Worm (Caenorhabditis elegans) whole organism, late embryonic: ENCODE measurements around the gene fbxa-79.
A peak's percentile ranks its signal among the peaks of the same experiment; 100 is the strongest.

Experiments used
- K09A11.1 ChIP-seq: sonication (generic microtip); optimal IDR thresholded peaks from 2 replicates; lab custom pipeline; 2017; ENCODE audit warnings: antibody characterized with exemption, mild to moderate bottlenecking, missing genetic modification characterization, missing compliant biosample characterization; ENCODE audit not compliant: insufficient read depth
- ama-1 ChIP-seq: fragments of 150-350 bp; optimal IDR thresholded peaks from 2 replicates; lab custom pipeline; 2014
- ceh-14 ChIP-seq: sonication (generic microtip); optimal IDR thresholded peaks from 2 replicates; lab custom pipeline; 2016; ENCODE audit warnings: missing genotype, missing genetic modification characterization, missing compliant biosample characterization
- ceh-19 ChIP-seq: fragments of 200-800 bp; sonication (Bioruptor generic); optimal IDR thresholded peaks from 2 replicates; lab custom pipeline; 2018; ENCODE audit warnings: mild to moderate bottlenecking, missing genetic modification characterization, missing compliant biosample characterization
- ceh-24 ChIP-seq: sonication (generic microtip); optimal IDR thresholded peaks from 2 replicates; lab custom pipeline; 2016; ENCODE audit warnings: mild to moderate bottlenecking, missing genetic modification characterization, missing compliant biosample characterization
- ceh-30 ChIP-seq: fragments of 150-350 bp; optimal IDR thresholded peaks from 2 replicates; lab custom pipeline; 2014; ENCODE audit warnings: missing biosample characterization, missing genetic modification characterization
- ceh-34 ChIP-seq: sonication (generic microtip); optimal IDR thresholded peaks from 2 replicates; lab custom pipeline; 2016; ENCODE audit warnings: mild to moderate bottlenecking, missing genetic modification characterization, missing compliant biosample characterization
- ceh-48 ChIP-seq: sonication (generic microtip); optimal IDR thresholded peaks from 2 replicates; lab custom pipeline; 2016; ENCODE audit warnings: missing genetic modification characterization, inconsistent platforms, missing compliant biosample characterization
- ceh-6 ChIP-seq: fragments of 200-800 bp; sonication (Bioruptor generic); optimal IDR thresholded peaks from 2 replicates; lab custom pipeline; 2018; ENCODE audit warnings: mild to moderate bottlenecking, missing genetic modification characterization, missing compliant biosample characterization
- ceh-9 ChIP-seq: sonication (generic microtip); optimal IDR thresholded peaks from 2 replicates; lab custom pipeline; 2016; ENCODE audit warnings: mild to moderate bottlenecking, missing genetic modification characterization, inconsistent platforms, missing compliant biosample characterization
- che-1 ChIP-seq: sonication (generic microtip); optimal IDR thresholded peaks from 2 replicates; lab custom pipeline; 2016; ENCODE audit warnings: mild to moderate bottlenecking, missing genetic modification characterization, missing compliant biosample characterization
- dmd-4 ChIP-seq: sonication (generic microtip); optimal IDR thresholded peaks from 2 replicates; lab custom pipeline; 2016; ENCODE audit warnings: borderline replicate concordance, missing genetic modification characterization, missing compliant biosample characterization
- dve-1 ChIP-seq: sonication (generic microtip); optimal IDR thresholded peaks from 2 replicates; lab custom pipeline; 2017; ENCODE audit warnings: antibody characterized with exemption, mild to moderate bottlenecking, missing genetic modification characterization, missing compliant biosample characterization
- elt-2 ChIP-seq: sonication (generic microtip); optimal IDR thresholded peaks from 2 replicates; lab custom pipeline; 2016; ENCODE audit warnings: missing genetic modification reagents, missing genetic modification characterization, missing compliant biosample characterization
- ets-4 ChIP-seq: sonication (generic microtip); optimal IDR thresholded peaks from 2 replicates; lab custom pipeline; 2016; ENCODE audit warnings: missing genetic modification characterization, missing compliant biosample characterization
- fax-1 ChIP-seq: sonication (generic microtip); optimal IDR thresholded peaks from 2 replicates; lab custom pipeline; 2016; ENCODE audit warnings: missing genotype, missing genetic modification characterization, missing compliant biosample characterization
- fkh-10 ChIP-seq: fragments of 150-350 bp; optimal IDR thresholded peaks from 2 replicates; lab custom pipeline; 2014; ENCODE audit warnings: missing biosample characterization, missing genetic modification reagents, missing genetic modification characterization
- fkh-6 ChIP-seq: sonication (generic microtip); optimal IDR thresholded peaks from 2 replicates; lab custom pipeline; 2016; ENCODE audit warnings: missing genetic modification characterization, missing compliant biosample characterization
- hlh-13 ChIP-seq: fragments of 200-800 bp; sonication (Bioruptor generic); optimal IDR thresholded peaks from 2 replicates; lab custom pipeline; 2018; ENCODE audit warnings: mild to moderate bottlenecking, missing genetic modification characterization, missing compliant biosample characterization
- hlh-8 ChIP-seq: sonication (generic microtip); optimal IDR thresholded peaks from 2 replicates; lab custom pipeline; 2016; ENCODE audit warnings: missing genotype, missing genetic modification characterization, missing compliant biosample characterization
- lim-6 ChIP-seq: sonication (generic microtip); optimal IDR thresholded peaks from 2 replicates; lab custom pipeline; 2016; ENCODE audit warnings: missing genetic modification characterization, missing compliant biosample characterization
- lin-11 ChIP-seq: fragments of 200-800 bp; sonication (Bioruptor generic); optimal IDR thresholded peaks from 2 replicates; lab custom pipeline; 2018; ENCODE audit warnings: mild to moderate bottlenecking, missing genetic modification characterization, missing compliant biosample characterization
- madf-2 ChIP-seq: sonication (generic microtip); optimal IDR thresholded peaks from 2 replicates; lab custom pipeline; 2017; ENCODE audit warnings: missing genetic modification characterization, missing compliant biosample characterization
- mec-3 ChIP-seq: sonication (generic microtip); optimal IDR thresholded peaks from 2 replicates; lab custom pipeline; 2016; ENCODE audit warnings: borderline replicate concordance, missing genetic modification characterization, missing compliant biosample characterization
- nhr-11 ChIP-seq: fragments of 150-350 bp; optimal IDR thresholded peaks from 2 replicates; lab custom pipeline; 2014; ENCODE audit warnings: missing biosample characterization, missing genetic modification characterization
- nhr-232 ChIP-seq: sonication (generic microtip); optimal IDR thresholded peaks from 2 replicates; lab custom pipeline; 2016; ENCODE audit warnings: missing genetic modification characterization, missing compliant biosample characterization
- npax-4 ChIP-seq: sonication (generic microtip); optimal IDR thresholded peaks from 2 replicates; lab custom pipeline; 2016; ENCODE audit warnings: missing genetic modification characterization, missing compliant biosample characterization
- odd-2 ChIP-seq: sonication (generic microtip); optimal IDR thresholded peaks from 2 replicates; lab custom pipeline; 2017; ENCODE audit warnings: antibody characterized with exemption, mild to moderate bottlenecking, missing genetic modification characterization, missing compliant biosample characterization
- pag-3 ChIP-seq: sonication (generic microtip); optimal IDR thresholded peaks from 2 replicates; lab custom pipeline; 2016; ENCODE audit warnings: missing compliant biosample characterization, missing genetic modification characterization, borderline replicate concordance
- pqm-1 ChIP-seq: sonication (generic microtip); optimal IDR thresholded peaks from 2 replicates; lab custom pipeline; 2016; ENCODE audit warnings: missing genetic modification characterization, missing compliant biosample characterization
- pros-1 ChIP-seq: fragments of 150-350 bp; optimal IDR thresholded peaks from 2 replicates; lab custom pipeline; 2014; ENCODE audit warnings: missing biosample characterization, missing genetic modification reagents, missing genetic modification characterization
- rnt-1 ChIP-seq: sonication (generic microtip); optimal IDR thresholded peaks from 2 replicates; lab custom pipeline; 2016; ENCODE audit warnings: missing genetic modification characterization, missing compliant biosample characterization
- sdc-2 ChIP-seq: sonication (generic microtip); optimal IDR thresholded peaks from 2 replicates; lab custom pipeline; 2016; ENCODE audit warnings: missing genotype, missing genetic modification characterization, missing compliant biosample characterization
- sox-4 ChIP-seq: sonication (generic microtip); optimal IDR thresholded peaks from 2 replicates; lab custom pipeline; 2017; ENCODE audit warnings: mild to moderate bottlenecking, missing genetic modification characterization, inconsistent platforms, missing compliant biosample characterization
- tbx-7 ChIP-seq: sonication (generic microtip); optimal IDR thresholded peaks from 2 replicates; lab custom pipeline; 2016; ENCODE audit warnings: missing genotype, missing genetic modification characterization, missing compliant biosample characterization
- unc-3 ChIP-seq, 2 experiments: fragments of 200-800 bp in 1 of 2; sonication (Bioruptor generic) in 1 of 2; sonication (generic microtip) in 1 of 2; conservative IDR thresholded peaks in 1 of 2; optimal IDR thresholded peaks in 1 of 2; 2 replicates each; pipeline versions ENCODE4 v1.3.6 to Lab custom; 2016 to 2022; ENCODE audit warnings: missing compliant biosample characterization in 2 of 2, missing genetic modification characterization in 2 of 2, missing genetic modification reagents in 1 of 2
- unc-42 ChIP-seq: sonication (generic microtip); optimal IDR thresholded peaks from 2 replicates; lab custom pipeline; 2016; ENCODE audit warnings: missing genotype, missing genetic modification characterization, missing compliant biosample characterization
- unc-55 ChIP-seq: sonication (generic microtip); optimal IDR thresholded peaks from 2 replicates; lab custom pipeline; 2017; ENCODE audit warnings: missing biosample characterization, missing genetic modification reagents, missing genetic modification characterization
- unc-86 ChIP-seq: sonication (generic microtip); optimal IDR thresholded peaks from 2 replicates; lab custom pipeline; 2016; ENCODE audit warnings: missing genetic modification characterization, missing compliant biosample characterization
- zip-5 ChIP-seq: sonication (generic microtip); optimal IDR thresholded peaks from 2 replicates; lab custom pipeline; 2016; ENCODE audit warnings: missing genetic modification characterization, missing compliant biosample characterization
- ztf-16 ChIP-seq: sonication (generic microtip); optimal IDR thresholded peaks from 2 replicates; lab custom pipeline; 2017; ENCODE audit warnings: missing genetic modification characterization, missing compliant biosample characterization

Gene fbxa-79

DNA sequence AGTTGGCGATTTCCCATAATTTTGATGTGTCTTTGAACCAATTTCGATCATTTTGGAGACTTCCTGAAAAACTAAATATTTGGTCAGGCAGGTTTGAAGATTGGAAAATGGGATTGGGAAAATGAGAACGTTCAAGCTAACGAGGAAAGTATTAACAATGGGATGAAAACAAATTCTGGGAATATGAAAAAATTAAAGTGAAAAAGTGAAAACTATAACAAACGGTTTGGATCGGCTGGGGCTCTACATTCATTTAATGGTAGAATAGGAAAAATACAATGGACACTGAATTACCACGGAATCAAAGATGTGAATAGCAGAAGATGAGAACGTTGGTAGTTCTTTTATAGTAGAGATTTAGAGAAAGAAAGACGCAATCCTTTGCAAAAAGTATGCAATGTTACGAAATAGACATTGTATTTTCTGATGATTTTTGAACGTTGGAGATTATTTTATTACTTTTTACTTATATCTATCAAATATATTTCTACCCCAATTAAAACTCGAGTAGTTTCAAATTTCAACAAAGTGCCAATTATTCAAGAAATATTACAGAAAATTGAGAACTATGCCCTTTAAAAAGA, 19.5 kb downstream of the fbxa-79 start, which contains the start of gene fbxa-50:
Gene fbxa-50 (minus strand): TSS at position 51 of the 584 bp plus-strand sequence.
- no peak for TF ChIP-seq npax-4 (tag; lab: Kevin White, UChicago)
- TF ChIP-seq unc-55 (GFP tag; lab: Kevin White, UChicago), result no peak
- TF ChIP-seq lin-11 (tag; lab: Kevin White, UChicago), result no peak
- TF ChIP-seq sox-4, result no peak
- TF ChIP-seq zip-5, result no peak
- TF ChIP-seq elt-2 (tag; lab: Kevin White, UChicago), result no peak
- TF ChIP-seq mec-3, result no peak
- no peak for TF ChIP-seq pag-3
- TF ChIP-seq sdc-2 (tag; lab: Kevin White, UChicago), result no peak
- TF ChIP-seq hlh-8 (tag; lab: Kevin White, UChicago), result no peak
- no peak for TF ChIP-seq ceh-34 (tag; lab: Kevin White, UChicago)
- no peak for TF ChIP-seq hlh-13 (GFP tag; lab: Kevin White, UChicago)
- TF ChIP-seq nhr-232 (tag; lab: Kevin White, UChicago), result no peak
- no peak for TF ChIP-seq ets-4 (tag; lab: Kevin White, UChicago)
- TF ChIP-seq pqm-1, result no peak
- TF ChIP-seq nhr-11 (tag; lab: Kevin White, UChicago), result no peak
- TF ChIP-seq pros-1 (tag; lab: Kevin White, UChicago), result no peak
- TF ChIP-seq, all 69 proteins: peak for 0

DNA sequence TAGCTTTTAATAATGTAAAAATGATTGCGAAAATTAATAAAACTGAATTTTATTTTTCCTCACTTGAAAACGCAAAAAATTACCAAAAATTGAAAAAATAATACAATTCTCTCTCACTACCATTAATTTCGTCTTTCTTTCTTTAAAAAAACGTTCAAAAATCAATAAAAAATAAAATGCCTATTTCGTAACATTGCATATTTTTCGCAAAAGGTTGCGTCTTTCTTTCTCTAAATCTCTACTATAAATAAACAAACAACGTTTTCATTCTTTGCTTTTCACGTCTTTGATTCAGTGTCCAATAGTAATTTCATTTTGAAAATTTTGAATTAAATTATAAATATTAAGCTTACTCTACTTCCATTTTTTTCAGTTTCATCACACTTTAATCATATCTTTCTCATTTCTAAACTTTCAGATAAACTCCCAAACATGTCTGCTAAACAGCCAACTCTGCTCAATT, 23.5 kb downstream of the fbxa-79 start, which contains the start of gene fbxa-37:
Gene fbxa-37 (plus strand): TSS at position 413 of the 463 bp plus-strand sequence.
- TF ChIP-seq unc-86 (tag; lab: Kevin White, UChicago) (no peak), pros-1 (tag; lab: Kevin White, UChicago) (no peak), dve-1 (tag; lab: Kevin White, UChicago) (no peak), fax-1 (tag; lab: Kevin White, UChicago) (no peak), dmd-4 (tag; lab: Kevin White, UChicago) (no peak), pag-3 (no peak), ceh-14 (tag; lab: Kevin White, UChicago) (no peak), ceh-34 (tag; lab: Kevin White, UChicago) (no peak), K09A11.1 (tag; lab: Kevin White, UChicago) (no peak), ceh-6 (GFP tag; lab: Kevin White, UChicago) (no peak)

DNA sequence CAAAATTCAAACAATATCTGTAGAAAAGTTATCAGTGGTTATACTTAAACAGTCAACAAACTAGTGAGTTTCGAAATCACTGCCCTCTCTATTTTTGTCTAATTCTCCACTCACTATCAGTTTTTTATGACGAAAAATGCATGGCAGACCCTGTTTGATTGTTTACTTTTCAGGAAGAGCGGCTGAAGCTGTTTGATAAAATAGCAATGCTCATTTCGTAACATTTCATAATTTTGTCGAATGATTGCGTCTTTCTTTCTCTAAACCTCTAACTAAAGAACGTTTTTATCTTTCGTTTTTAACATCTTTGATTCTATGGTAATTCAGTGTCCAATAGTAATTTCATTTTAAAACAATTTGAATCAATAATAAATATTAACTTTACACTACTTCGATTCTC, 28.9 kb downstream of the fbxa-79 start:
- TF ChIP-seq elt-2 (tag; lab: Kevin White, UChicago) (peak; percentile 43), pqm-1 (peak; percentile 45), unc-55 (GFP tag; lab: Kevin White, UChicago) (no peak), ceh-19 (GFP tag; lab: Kevin White, UChicago) (no peak), lim-6 (no peak)

DNA sequence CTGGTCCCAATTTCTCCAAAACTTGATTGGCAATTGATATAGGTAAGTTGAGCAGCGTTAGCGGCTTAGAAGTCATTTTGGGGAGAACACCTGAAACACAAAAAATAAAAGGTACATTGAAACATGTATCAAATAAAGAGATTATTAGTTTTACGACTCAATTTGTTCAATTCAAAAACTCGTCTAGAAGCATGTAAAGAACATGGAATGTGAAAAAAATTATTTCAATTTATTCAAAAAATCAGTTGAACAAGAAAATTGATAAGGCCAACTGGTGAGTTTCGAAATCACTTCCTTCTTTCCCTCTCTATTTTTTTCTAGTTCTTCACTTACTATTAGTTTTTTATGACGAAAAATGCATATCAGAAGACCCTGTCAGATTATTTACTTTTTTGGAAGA, 32.6 kb downstream of the fbxa-79 start, which contains the start of gene fbxa-30:
Gene fbxa-30 (minus strand): TSS at position 101 of the 400 bp plus-strand sequence.
- no peak for TF ChIP-seq unc-86 (tag; lab: Kevin White, UChicago)
- TF ChIP-seq tbx-7 (tag; lab: Kevin White, UChicago), result no peak
- TF ChIP-seq odd-2 (tag; lab: Kevin White, UChicago), result no peak
- TF ChIP-seq ceh-48, result no peak
- TF ChIP-seq, all 69 proteins: peak for 0

DNA sequence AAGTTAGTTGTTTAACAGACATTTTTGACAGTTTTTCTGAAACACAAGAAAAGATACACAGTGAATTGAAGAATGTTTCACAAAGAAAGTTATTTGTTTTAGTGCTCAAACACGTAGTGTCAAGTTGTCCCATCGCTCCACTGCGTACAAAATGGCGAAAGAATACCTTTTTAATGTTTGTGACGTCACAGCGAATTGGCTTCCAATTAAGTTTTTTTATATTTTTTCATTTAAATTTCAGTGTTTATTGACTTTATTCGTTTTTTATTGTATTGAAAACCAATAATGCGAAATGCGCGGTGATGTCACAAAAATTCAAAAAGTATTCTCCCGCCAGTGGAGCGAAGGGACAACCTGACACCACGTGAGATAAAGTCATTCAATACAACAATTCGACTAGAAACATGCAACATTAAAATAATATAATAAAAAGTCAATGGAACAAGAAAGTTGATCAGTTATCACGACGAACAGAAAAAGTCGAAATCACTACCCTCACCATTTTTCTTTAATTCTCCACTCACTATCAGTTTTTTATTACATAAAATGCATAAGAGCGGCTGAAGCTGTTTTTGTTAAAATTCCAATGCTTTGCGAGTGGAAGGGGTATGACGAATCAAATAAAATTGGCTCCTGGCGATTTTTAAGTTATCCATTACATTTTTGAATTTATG, 34.3 kb downstream of the fbxa-79 start, which contains the start of gene fbxa-29:
Gene fbxa-29 (minus strand): TSS at position 51 of the 674 bp plus-strand sequence.
- TF ChIP-seq ama-1 (lab: Kevin White, UChicago) (no peak), fkh-10 (GFP tag; lab: Kevin White, UChicago) (no peak), zip-5 (no peak), pqm-1 (no peak), dmd-4 (tag; lab: Kevin White, UChicago) (no peak), fkh-6 (tag; lab: Kevin White, UChicago) (no peak), ztf-16 (tag; lab: Kevin White, UChicago) (no peak), rnt-1 (tag; lab: Kevin White, UChicago) (no peak), ceh-24 (tag; lab: Kevin White, UChicago) (no peak), nhr-11 (tag; lab: Kevin White, UChicago) (no peak), che-1 (tag; lab: Kevin White, UChicago) (no peak), K09A11.1 (tag; lab: Kevin White, UChicago) (no peak), ceh-30 (no peak), npax-4 (tag; lab: Kevin White, UChicago) (no peak), ceh-9 (tag; lab: Kevin White, UChicago) (no peak), ceh-19 (GFP tag; lab: Kevin White, UChicago) (no peak), unc-42 (no peak), unc-3 (GFP tag; conservative IDR thresholded peaks at IDR 0.05; lab: Robert Waterston, UW) (no peak), unc-3 (tag; optimal IDR thresholded peaks at IDR 0.05; lab: Kevin White, UChicago) (no peak), madf-2 (no peak)
- TF ChIP-seq, all 69 proteins: peak for 0
